Worm (Caenorhabditis elegans) whole organism, dauer: Measurements from ENCODE around the gene bath-29.

Experiments used
- unc-62 ChIP-seq: sonication (generic microtip); optimal IDR thresholded peaks from 2 replicates; lab custom pipeline; 2017; ENCODE audit warnings: missing biosample characterization, missing genetic modification reagents, missing genetic modification characterization

bath-29 gene

DNA sequence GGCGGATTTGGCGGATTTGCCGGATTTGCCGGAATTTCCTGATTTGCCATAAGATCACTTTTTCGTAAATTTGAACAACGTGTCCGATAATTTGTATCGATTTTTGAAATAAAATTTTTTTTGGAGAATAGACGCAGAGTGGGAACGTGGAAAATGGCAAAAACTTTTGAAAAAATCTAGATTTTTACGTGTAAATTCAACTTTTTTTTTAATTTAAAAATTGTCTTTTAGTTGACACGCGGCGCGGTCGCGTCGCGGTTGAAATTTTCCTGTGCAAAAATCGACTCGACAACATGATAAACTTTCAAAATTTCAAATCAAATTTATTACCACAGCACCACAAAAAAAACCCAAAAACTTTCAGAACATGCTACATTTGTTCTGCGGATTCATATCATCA lies 47.1 kb downstream of the bath-29 start, which contains the start of gene nep-20:
Gene nep-20 (minus strand): TSS at position 101 of the 400 bp plus-strand sequence.
- TF ChIP-seq unc-62 = no peak

DNA sequence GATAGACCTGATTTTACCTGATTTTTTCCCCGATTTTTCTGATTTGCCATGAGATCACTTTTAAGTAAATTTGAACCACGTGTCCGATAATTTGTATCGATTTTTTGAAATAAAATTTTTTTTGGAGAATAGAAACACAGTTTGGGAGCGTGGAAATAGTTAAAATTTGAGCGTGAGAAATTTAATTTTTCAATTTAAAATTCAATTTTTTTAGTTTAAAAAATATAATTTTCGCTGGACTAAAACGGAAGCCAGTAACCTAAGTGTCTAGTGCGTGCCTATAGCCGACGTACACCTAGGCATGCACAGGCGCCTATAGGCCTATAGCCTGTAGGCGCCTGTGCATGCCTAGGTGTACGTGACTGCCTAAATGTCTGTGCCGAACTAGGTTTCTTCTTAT lies 50.9 kb downstream of the bath-29 start, which contains the start of gene nep-9:
Gene nep-9 (minus strand): TSS at position 101 of the 400 bp plus-strand sequence.
- TF ChIP-seq unc-62 = no peak

DNA sequence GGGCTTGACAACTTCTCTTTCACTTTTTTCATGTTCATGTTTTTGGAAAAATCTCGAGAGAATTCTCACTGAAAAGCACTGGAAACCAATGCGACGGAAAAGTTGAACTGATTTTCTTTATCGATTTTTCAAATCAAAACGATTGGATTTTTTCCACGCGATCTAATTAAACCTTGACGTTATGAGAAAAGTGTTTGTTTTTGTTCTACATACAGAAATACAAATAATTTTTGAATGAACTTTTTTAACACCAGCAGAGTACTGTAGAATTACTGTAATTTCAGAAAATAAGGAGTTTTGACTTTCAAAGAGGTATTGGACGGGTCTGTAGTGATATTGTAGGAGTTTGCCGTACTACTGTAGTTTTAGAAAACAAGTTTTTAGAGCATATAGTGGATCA lies 54.5 kb downstream of the bath-29 start, which contains the start of gene nep-10:
Gene nep-10 (minus strand): TSS at position 101 of the 400 bp plus-strand sequence.
- TF ChIP-seq unc-62 = no peak

DNA sequence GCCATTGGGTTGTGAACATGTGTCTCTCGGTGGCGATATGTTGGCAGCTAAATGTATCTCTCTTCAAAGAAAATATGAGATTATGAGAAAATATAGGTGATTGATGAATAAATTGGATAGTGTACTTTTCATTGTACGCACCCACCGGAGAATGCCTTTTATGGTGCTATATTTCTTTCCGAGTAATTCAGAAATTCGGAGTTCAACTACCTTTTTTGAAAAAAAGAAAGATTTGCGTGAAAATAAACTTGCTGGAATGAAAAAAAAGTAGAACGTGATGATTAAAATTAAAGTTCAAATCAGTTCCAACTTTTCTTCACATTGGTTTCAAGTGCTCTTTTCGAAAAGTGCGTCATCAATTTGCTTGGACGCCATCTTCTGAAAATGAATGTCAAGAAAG lies 55.2 kb downstream of the bath-29 start, which contains the start of gene nep-8:
Gene nep-8 (plus strand): TSS at position 301 of the 400 bp plus-strand sequence.
- no peak for TF ChIP-seq unc-62
